Fruit fly (Drosophila melanogaster): ENCODE measurements around the gene CG12093.

Gene CG12093

DNA sequence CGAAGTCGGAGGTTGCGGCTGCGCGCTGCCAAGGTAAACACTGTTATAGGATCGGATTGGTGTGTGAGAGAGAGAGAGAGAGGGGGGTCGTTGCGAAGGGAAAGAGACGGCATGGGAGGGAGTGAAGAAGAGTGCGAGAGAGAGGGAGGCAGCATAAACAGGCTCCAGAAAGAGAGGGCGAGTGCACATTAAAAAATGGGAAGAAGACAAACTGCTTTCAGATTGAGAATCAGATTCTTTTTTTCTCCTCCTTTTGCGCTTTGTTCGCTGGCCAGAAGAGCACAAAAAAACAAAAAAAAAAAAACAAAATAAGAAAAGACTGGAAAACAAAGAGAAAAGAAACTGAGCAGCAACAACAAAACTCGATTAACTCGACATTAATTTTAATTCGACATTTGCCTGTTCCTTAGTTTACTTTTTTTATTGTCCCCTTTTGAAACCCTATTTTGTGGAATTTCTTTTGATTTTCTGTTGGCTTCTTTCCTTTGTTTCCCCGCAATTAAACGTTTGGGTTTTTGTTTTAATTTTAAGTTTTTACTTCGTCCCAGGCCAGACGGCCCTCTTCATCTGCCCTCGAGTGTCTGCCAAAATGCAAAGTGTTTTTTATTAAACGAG lies 34.6 kb upstream of the CG12093 start (continued):
- TF ChIP-seq CG6808 (GFP tag; optimal IDR thresholded peaks at IDR 0.05), result peak; percentile 86
- TF ChIP-seq fkh (GFP tag; optimal IDR thresholded peaks at IDR 0.05), result peak; percentile 46
- TF ChIP-seq CG6276 (GFP tag; optimal IDR thresholded peaks at IDR 0.05), result no peak
- TF ChIP-seq Eip93F (GFP tag; optimal IDR thresholded peaks at IDR 0.05), result no peak
- TF ChIP-seq CG34406 (GFP tag; optimal IDR thresholded peaks at IDR 0.05), result peak; percentile 2
- TF ChIP-seq Hr4 (GFP tag; optimal IDR thresholded peaks at IDR 0.05), result no peak
- TF ChIP-seq svp (GFP tag), result no peak
- TF ChIP-seq CG11294 (GFP tag; IDR thresholded peaks at IDR 0.05), result no peak
- TF ChIP-seq esn (GFP tag; optimal IDR thresholded peaks at IDR 0.05), result peak; percentile 42

DNA sequence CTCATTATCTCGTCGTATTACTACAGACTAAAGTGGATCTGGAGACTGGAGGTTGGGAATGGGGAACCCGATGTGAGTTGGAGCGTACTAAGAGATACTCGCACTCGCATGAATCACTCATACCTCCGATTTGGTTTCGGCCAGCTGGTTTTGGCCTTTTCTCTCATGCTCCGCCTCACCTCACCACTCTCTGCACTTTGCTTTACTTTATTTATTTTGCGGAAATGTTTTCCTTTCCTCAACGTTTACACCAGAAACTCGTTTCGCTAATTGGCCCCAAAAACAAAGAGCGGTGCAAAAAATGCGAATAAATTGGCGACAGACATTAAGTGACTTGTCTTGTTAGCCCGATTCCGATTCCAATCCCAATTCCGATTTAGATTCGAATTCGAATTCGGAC lies 33.6 kb upstream of the CG12093 start:
- TF ChIP-seq CG6854 (GFP tag; optimal IDR thresholded peaks at IDR 0.05), result peak; percentile 23
- TF ChIP-seq Eip78C (GFP tag), result peak; percentile 67
- TF ChIP-seq CG31627 (GFP tag; optimal IDR thresholded peaks at IDR 0.05), result no peak
- TF ChIP-seq CG8319 (GFP tag; optimal IDR thresholded peaks at IDR 0.05), result no peak
- TF ChIP-seq Sox102F (GFP tag; optimal IDR thresholded peaks at IDR 0.05), result peak; percentile 23
- 0 out of 2 replicates have a peak, but pooled peaks have one; percentile 24 for TF ChIP-seq CG15336 (GFP tag; IDR thresholded peaks at IDR 0.05)
- peak; percentile 14 for TF ChIP-seq Eip75B (GFP tag; optimal IDR thresholded peaks at IDR 0.05)
- peak; percentile 37; the same call in 1 of the 3 replicates for TF ChIP-seq CG6163 (GFP tag; IDR thresholded peaks at IDR 0.05)
- no peak for TF ChIP-seq fkh (GFP tag; optimal IDR thresholded peaks at IDR 0.05)
- TF ChIP-seq CG6276 (GFP tag; optimal IDR thresholded peaks at IDR 0.05), result peak; percentile 2
- TF ChIP-seq dac (GFP tag; optimal IDR thresholded peaks at IDR 0.05), result no peak
- peak; percentile 45 for TF ChIP-seq vri (GFP tag; optimal IDR thresholded peaks at IDR 0.05)

DNA sequence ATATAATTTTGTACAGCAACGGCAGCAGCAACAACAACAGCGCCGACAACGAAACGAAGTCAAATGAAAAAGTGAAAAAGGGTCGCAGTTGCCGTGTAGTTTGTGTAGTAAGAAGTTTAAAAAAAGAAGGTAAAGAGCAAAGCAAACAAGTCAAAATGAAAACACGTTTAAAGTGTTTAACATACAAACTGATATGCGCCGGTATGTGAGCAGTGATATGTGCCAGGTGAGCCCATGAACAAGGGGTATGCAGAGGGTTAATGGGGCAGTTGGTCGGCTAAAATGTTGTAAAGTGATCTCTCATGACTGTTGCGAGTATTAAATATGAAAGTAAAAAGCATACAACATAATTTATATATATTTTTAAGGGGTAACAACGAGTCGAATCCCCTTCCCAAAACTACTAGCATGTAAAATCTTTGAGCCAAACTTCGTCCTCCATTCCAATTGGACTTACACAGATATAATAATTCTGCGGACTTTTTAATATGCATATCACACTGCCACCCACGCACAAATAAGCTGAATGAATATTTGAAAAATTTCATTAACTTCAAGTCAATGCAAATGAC lies 32.2 kb upstream of the CG12093 start:
- no peak for TF ChIP-seq Hr38 (GFP tag; optimal IDR thresholded peaks at IDR 0.05)
- TF ChIP-seq vri (GFP tag; optimal IDR thresholded peaks at IDR 0.05), result peak; percentile 27
- TF ChIP-seq ss (GFP tag; optimal IDR thresholded peaks at IDR 0.05), result no peak
- TF ChIP-seq CG8119 (GFP tag; IDR thresholded peaks at IDR 0.05), result 0 out of 3 replicates have a peak, but pooled peaks have one; percentile 9
- TF ChIP-seq Hr4 (GFP tag; optimal IDR thresholded peaks at IDR 0.05), result peak; percentile 34
- peak; percentile 74 for TF ChIP-seq lz (GFP tag; optimal IDR thresholded peaks at IDR 0.05)
- peak; percentile 60 for TF ChIP-seq Met (GFP tag; optimal IDR thresholded peaks at IDR 0.05)
- TF ChIP-seq CG10669 (GFP tag; optimal IDR thresholded peaks at IDR 0.05), result no peak
- peak; percentile 83 for TF ChIP-seq cyc (GFP tag; optimal IDR thresholded peaks at IDR 0.05)
- peak; percentile 74 for TF ChIP-seq Eip75B (GFP tag; optimal IDR thresholded peaks at IDR 0.05)
- peak; percentile 57 for TF ChIP-seq CG7368 (GFP tag; optimal IDR thresholded peaks at IDR 0.05)
- TF ChIP-seq CG8319 (GFP tag; optimal IDR thresholded peaks at IDR 0.05), result peak; percentile 2
- peak; percentile 2 for TF ChIP-seq fd85E (GFP tag; optimal IDR thresholded peaks at IDR 0.05)
- peak; percentile 15 for TF ChIP-seq CG32006 (GFP tag; optimal IDR thresholded peaks at IDR 0.05)
- peak; percentile 70 for TF ChIP-seq CG6792 (GFP tag; optimal IDR thresholded peaks at IDR 0.05)
- no peak for TF ChIP-seq net (GFP tag; optimal IDR thresholded peaks at IDR 0.05)
- TF ChIP-seq Lpt (GFP tag; optimal IDR thresholded peaks at IDR 0.05), result no peak
- TF ChIP-seq CG10631 (GFP tag; optimal IDR thresholded peaks at IDR 0.05), result peak; percentile 47
- no peak for TF ChIP-seq CG1621 (tag; optimal IDR thresholded peaks at IDR 0.05)
- peak; percentile 92 for TF ChIP-seq svp (GFP tag)
- TF ChIP-seq pdm3 (GFP tag; optimal IDR thresholded peaks at IDR 0.05), result peak; percentile 17
- TF ChIP-seq fd59A (GFP tag; optimal IDR thresholded peaks at IDR 0.05), result no peak
- peak; percentile 64 for TF ChIP-seq CG15336 (GFP tag; IDR thresholded peaks at IDR 0.05)
- no peak for TF ChIP-seq CG6276 (GFP tag; optimal IDR thresholded peaks at IDR 0.05)
- TF ChIP-seq CG6854 (GFP tag; optimal IDR thresholded peaks at IDR 0.05), result no peak
- TF ChIP-seq CG34406 (GFP tag; optimal IDR thresholded peaks at IDR 0.05), result peak; percentile 31
- TF ChIP-seq Blimp-1 (GFP tag; optimal IDR thresholded peaks at IDR 0.05), result no peak
- TF ChIP-seq eg (GFP tag; IDR thresholded peaks at IDR 0.05), result peak; percentile 93
- TF ChIP-seq topi (GFP tag; optimal IDR thresholded peaks at IDR 0.05), result peak; percentile 85
- TF ChIP-seq Sox14 (GFP tag; optimal IDR thresholded peaks at IDR 0.05), result peak; percentile 28
- TF ChIP-seq OdsH (GFP tag; optimal IDR thresholded peaks at IDR 0.05), result peak; percentile 61
- TF ChIP-seq CG11294 (GFP tag; IDR thresholded peaks at IDR 0.05), result peak; percentile 85
- peak; percentile 56 for TF ChIP-seq Hr39 (GFP tag; optimal IDR thresholded peaks at IDR 0.05)
- TF ChIP-seq CG8632 (GFP tag; optimal IDR thresholded peaks at IDR 0.05), result peak; percentile 31
- TF ChIP-seq CG4318 (GFP tag; optimal IDR thresholded peaks at IDR 0.05), result no peak
- TF ChIP-seq spab (GFP tag; optimal IDR thresholded peaks at IDR 0.05), result no peak
- peak; percentile 35 for TF ChIP-seq achi (GFP tag; optimal IDR thresholded peaks at IDR 0.05)
